Worm (Caenorhabditis elegans) whole organism, L2 larva: ENCODE results near the gene lin-39.

Source experiments
- C34F6.9 ChIP-seq: fragments of 150-350 bp; optimal IDR thresholded peaks from 2 replicates; lab custom pipeline; 2014; ENCODE audit warnings: missing biosample characterization, missing genetic modification characterization
- egl-27 ChIP-seq: sonication (generic microtip); optimal IDR thresholded peaks from 3 replicates; lab custom pipeline; 2017; ENCODE audit warnings: missing biosample characterization, missing genetic modification reagents, missing genetic modification characterization
- lsy-2 ChIP-seq, 2 experiments: fragments of 150-350 bp in 1 of 2; sonication (generic microtip) in 1 of 2; optimal IDR thresholded peaks; 2 replicates each; lab custom pipeline; 2014 to 2017; ENCODE audit warnings: missing biosample characterization in 2 of 2, missing genetic modification characterization in 2 of 2
- mdl-1 ChIP-seq, 2 experiments: fragments of 150-350 bp in 1 of 2; sonication (generic microtip) in 1 of 2; optimal IDR thresholded peaks; 2 replicates each; lab custom pipeline; 2017; ENCODE audit warnings: missing biosample characterization in 2 of 2, missing genetic modification characterization in 2 of 2

DNA sequence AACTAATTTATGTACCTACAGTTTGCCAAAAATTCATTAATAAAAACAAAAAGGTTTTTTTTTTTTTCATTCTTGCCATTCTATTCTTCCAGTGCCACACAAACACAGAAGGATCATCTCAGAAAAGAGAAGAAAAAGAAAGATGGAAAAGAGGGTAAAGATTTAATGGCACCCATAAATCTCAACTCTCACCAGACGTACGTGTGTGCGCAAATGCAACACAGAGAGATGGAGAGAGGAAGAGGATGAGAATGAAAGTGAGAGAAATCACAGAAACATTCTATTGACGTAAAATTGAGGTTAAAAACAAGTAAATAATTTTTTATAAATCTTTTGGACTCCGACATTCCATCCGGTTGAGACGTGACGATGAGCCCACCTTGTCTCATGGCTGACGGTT lies 7.8 kb upstream of the lin-39 start:
- peak; percentile 51 for TF ChIP-seq C34F6.9
- no peak for TF ChIP-seq mdl-1 (tag; optimal IDR thresholded peaks at IDR 0.05; lab: Kevin White, UChicago)
- no peak for TF ChIP-seq egl-27 (tag; lab: Kevin White, UChicago)
- peak in 1 of 2 experiments; percentile 52 for TF ChIP-seq lsy-2 (tag; optimal IDR thresholded peaks at IDR 0.05; lab: Kevin White, UChicago)
